Fruit fly (Drosophila melanogaster) whole organism, embryonic: ENCODE measurements around the gene shd.

Experiments
- BtbVII ChIP-seq: fragments of 200-800 bp; sonication (Bioruptor generic); optimal IDR thresholded peaks from 3 replicates; lab custom pipeline; 2017; ENCODE audit warnings: missing biosample characterization, mild to moderate bottlenecking, missing genetic modification characterization
- CG10209 ChIP-seq: fragments of 200-800 bp; sonication (Bioruptor generic); optimal IDR thresholded peaks from 3 replicates; lab custom pipeline; 2017; ENCODE audit warnings: missing biosample characterization, mild to moderate bottlenecking, missing genetic modification characterization, missing genetic modification reagents
- CG1024 ChIP-seq: fragments of 200-800 bp; sonication (Bioruptor generic); IDR thresholded peaks from 2 replicates; pipeline ENCODE4 v1.3.6; 2022; ENCODE audit warnings: missing biosample characterization, missing genetic modification characterization
- CG11398 ChIP-seq: fragments of 200-800 bp; sonication (Bioruptor generic); optimal IDR thresholded peaks from 2 replicates; lab custom pipeline; 2016; ENCODE audit warnings: missing biosample characterization, missing genetic modification characterization
- CG11695 ChIP-seq: fragments of 200-800 bp; sonication (Bioruptor generic); IDR thresholded peaks from 3 replicates; pipeline ENCODE4 v1.3.6; 2022; ENCODE audit warnings: missing biosample characterization, missing genetic modification characterization
- CG11696 ChIP-seq: fragments of 200-800 bp; sonication (Bioruptor generic); IDR thresholded peaks from 2 replicates; pipeline ENCODE4 v1.3.6; 2022; ENCODE audit warnings: missing biosample characterization, missing genetic modification characterization
- CG12744 ChIP-seq: fragments of 200-800 bp; sonication (Bioruptor generic); optimal IDR thresholded peaks from 2 replicates; lab custom pipeline; 2016; ENCODE audit warnings: missing biosample characterization, missing genetic modification characterization
- CG13624 ChIP-seq: fragments of 200-800 bp; sonication (Bioruptor generic); optimal IDR thresholded peaks from 2 replicates; lab custom pipeline; 2016; ENCODE audit warnings: missing biosample characterization, missing genetic modification characterization
- CG15696 ChIP-seq: fragments of 200-800 bp; sonication (Bioruptor generic); optimal IDR thresholded peaks from 2 replicates; lab custom pipeline; 2019; ENCODE audit warnings: missing biosample characterization, mild to moderate bottlenecking, missing genetic modification characterization, moderate library complexity
- CG17361 ChIP-seq: fragments of 200-800 bp; sonication (Bioruptor generic); IDR thresholded peaks from 3 replicates; pipeline ENCODE4 v1.3.6; 2022; ENCODE audit warnings: missing biosample characterization, missing genetic modification characterization
- CG17912 ChIP-seq: fragments of 200-800 bp; sonication (Bioruptor generic); optimal IDR thresholded peaks from 2 replicates; lab custom pipeline; 2018; ENCODE audit warnings: missing biosample characterization, mild to moderate bottlenecking, missing genetic modification characterization
- CG18476 ChIP-seq: fragments of 200-800 bp; sonication (Bioruptor generic); optimal IDR thresholded peaks from 2 replicates; lab custom pipeline; 2016; ENCODE audit warnings: missing biosample characterization, mild to moderate bottlenecking, missing genetic modification characterization
- CG18599 ChIP-seq: fragments of 200-800 bp; sonication (Bioruptor generic); optimal IDR thresholded peaks from 3 replicates; lab custom pipeline; 2017; ENCODE audit warnings: missing biosample characterization, missing genetic modification characterization, mild to moderate bottlenecking, moderate library complexity, missing genetic modification reagents
- CG2202 ChIP-seq: fragments of 200-800 bp; sonication (Bioruptor generic); optimal IDR thresholded peaks from 2 replicates; lab custom pipeline; 2018; ENCODE audit warnings: missing biosample characterization, mild to moderate bottlenecking, missing genetic modification characterization
- CG2875 ChIP-seq: fragments of 200-800 bp; sonication (Bioruptor generic); optimal IDR thresholded peaks from 2 replicates; lab custom pipeline; 2017; ENCODE audit warnings: missing biosample characterization, mild to moderate bottlenecking, missing genetic modification characterization, missing genetic modification reagents
- CG31441 ChIP-seq: fragments of 200-800 bp; sonication (Bioruptor generic); IDR thresholded peaks from 2 replicates; pipeline ENCODE4 v1.3.6; 2022; ENCODE audit warnings: missing biosample characterization, missing genetic modification characterization
- CG3995 ChIP-seq: fragments of 200-800 bp; sonication (Bioruptor generic); optimal IDR thresholded peaks from 3 replicates; lab custom pipeline; 2016; ENCODE audit warnings: missing biosample characterization, missing genetic modification characterization
- CG4360 ChIP-seq: fragments of 200-800 bp; sonication (Bioruptor generic); IDR thresholded peaks from 2 replicates; pipeline ENCODE4 v1.3.6; 2022; ENCODE audit warnings: missing biosample characterization, missing genetic modification characterization
- CG4730 ChIP-seq: fragments of 200-800 bp; sonication (Bioruptor generic); IDR thresholded peaks from 2 replicates; pipeline ENCODE4 v1.3.6; 2022; ENCODE audit warnings: missing biosample characterization, missing genetic modification characterization
- CG6683 ChIP-seq: fragments of 200-800 bp; sonication (Bioruptor generic); optimal IDR thresholded peaks from 2 replicates; lab custom pipeline; 2017; ENCODE audit warnings: missing biosample characterization, mild to moderate bottlenecking, missing genetic modification characterization, missing genetic modification reagents
- CG6791 ChIP-seq: fragments of 200-800 bp; sonication (Bioruptor generic); IDR thresholded peaks from 3 replicates; pipeline ENCODE4 v1.3.6; 2022; ENCODE audit warnings: missing biosample characterization, missing genetic modification characterization; ENCODE audit not compliant: partially characterized antibody
- CG8924 ChIP-seq: fragments of 200-800 bp; optimal IDR thresholded peaks from 3 replicates; lab custom pipeline; 2019; ENCODE audit warnings: missing biosample characterization, mild to moderate bottlenecking, missing genetic modification characterization, moderate library complexity
- CG9609 ChIP-seq: fragments of 200-800 bp; sonication (Bioruptor generic); optimal IDR thresholded peaks from 3 replicates; lab custom pipeline; 2016; ENCODE audit warnings: missing biosample characterization, missing genetic modification characterization
- CkIIα-i1 ChIP-seq: fragments of 200-800 bp; sonication (Bioruptor generic); IDR thresholded peaks from 2 replicates; pipeline ENCODE4 v1.3.6; 2022; ENCODE audit warnings: missing biosample characterization, missing genetic modification characterization
- CoRest ChIP-seq: fragments of 200-800 bp; sonication (Bioruptor generic); optimal IDR thresholded peaks from 3 replicates; lab custom pipeline; 2018; ENCODE audit warnings: missing biosample characterization, mild to moderate bottlenecking, missing genetic modification characterization, moderate library complexity
- Dref ChIP-seq: fragments of 200-800 bp; sonication (Bioruptor generic); IDR thresholded peaks from 2 replicates; pipeline ENCODE4 v1.3.6; 2022; ENCODE audit warnings: missing biosample characterization, missing genetic modification characterization
- Hr39 ChIP-seq: fragments of >200 bp; optimal IDR thresholded peaks from 2 replicates; lab custom pipeline; 2017
- Meics ChIP-seq: fragments of 200-800 bp; sonication (Bioruptor generic); optimal IDR thresholded peaks from 2 replicates; lab custom pipeline; 2017; ENCODE audit warnings: missing biosample characterization, mild to moderate bottlenecking, missing genetic modification characterization
- Mes4 ChIP-seq: fragments of 200-800 bp; sonication (Bioruptor generic); optimal IDR thresholded peaks from 2 replicates; lab custom pipeline; 2016; ENCODE audit warnings: missing biosample characterization, missing genetic modification characterization
- Mrtf ChIP-seq: fragments of 200-800 bp; sonication (Bioruptor generic); IDR thresholded peaks from 3 replicates; pipeline ENCODE4 v1.3.6; 2022; ENCODE audit warnings: missing biosample characterization, missing genetic modification characterization
- NK7.1 ChIP-seq: fragments of 200-800 bp; sonication (Bioruptor generic); optimal IDR thresholded peaks from 3 replicates; lab custom pipeline; 2016; ENCODE audit warnings: missing biosample characterization, missing genetic modification characterization
- PHDP ChIP-seq: fragments of 200-800 bp; sonication (Bioruptor generic); optimal IDR thresholded peaks from 3 replicates; lab custom pipeline; 2018; ENCODE audit warnings: missing biosample characterization, mild to moderate bottlenecking, missing genetic modification characterization, moderate library complexity
- Side ChIP-seq: fragments of 200-800 bp; sonication (Bioruptor generic); optimal IDR thresholded peaks from 2 replicates; lab custom pipeline; 2016; ENCODE audit warnings: missing biosample characterization, missing genetic modification characterization
- Trl ChIP-seq, 3 experiments: fragments of >200 bp in 2 of 3; fragments of 200-800 bp in 1 of 3; sonication (Bioruptor generic) in 1 of 3; optimal IDR thresholded peaks; 2 replicates in 1 of 3; 3 replicates in 2 of 3; lab custom pipeline; 2016 to 2017; ENCODE audit warnings: missing biosample characterization in 1 of 3, missing genetic modification characterization in 1 of 3
- Vsx1 ChIP-seq: fragments of 200-800 bp; sonication (Bioruptor generic); optimal IDR thresholded peaks from 2 replicates; lab custom pipeline; 2017; ENCODE audit warnings: missing biosample characterization, mild to moderate bottlenecking, missing genetic modification characterization, missing genetic modification reagents
- Xbp1 ChIP-seq: fragments of 200-800 bp; sonication (Bioruptor generic); optimal IDR thresholded peaks from 3 replicates; lab custom pipeline; 2016; ENCODE audit warnings: missing biosample characterization, mild to moderate bottlenecking, missing genetic modification characterization
- az2 ChIP-seq: fragments of 200-800 bp; sonication (Bioruptor generic); optimal IDR thresholded peaks from 3 replicates; lab custom pipeline; 2016; ENCODE audit warnings: missing biosample characterization, missing genetic modification characterization
- bbx ChIP-seq: fragments of 200-800 bp; sonication (Bioruptor generic); IDR thresholded peaks from 2 replicates; pipeline ENCODE4 v1.3.6; 2022; ENCODE audit warnings: missing biosample characterization, missing genetic modification characterization; ENCODE audit not compliant: partially characterized antibody
- bsh ChIP-seq, 2 experiments: fragments of 200-800 bp; sonication (Bioruptor generic); optimal IDR thresholded peaks; 2 replicates each; lab custom pipeline; 2017 to 2018; ENCODE audit warnings: mild to moderate bottlenecking in 2 of 2, missing biosample characterization in 2 of 2, missing genetic modification characterization in 2 of 2, moderate library complexity in 1 of 2
- en ChIP-seq: fragments of 200-800 bp; sonication (Bioruptor generic); optimal IDR thresholded peaks from 2 replicates; lab custom pipeline; 2016; ENCODE audit warnings: missing biosample characterization, missing genetic modification characterization
- gcm2 ChIP-seq: fragments of 200-800 bp; sonication (Bioruptor generic); optimal IDR thresholded peaks from 2 replicates; lab custom pipeline; 2016; ENCODE audit warnings: missing biosample characterization, missing genetic modification characterization
- ind ChIP-seq: fragments of 200-800 bp; sonication (Bioruptor generic); optimal IDR thresholded peaks from 3 replicates; lab custom pipeline; 2016; ENCODE audit warnings: missing biosample characterization, missing genetic modification characterization
- kah ChIP-seq: fragments of 200-800 bp; sonication (Bioruptor generic); optimal IDR thresholded peaks from 2 replicates; lab custom pipeline; 2018; ENCODE audit warnings: missing biosample characterization, mild to moderate bottlenecking, missing genetic modification characterization
- ken ChIP-seq: fragments of 200-800 bp; sonication (Bioruptor generic); IDR thresholded peaks from 3 replicates; pipeline ENCODE4 v1.3.6; 2022; ENCODE audit warnings: missing biosample characterization, missing genetic modification characterization
- pho ChIP-seq: fragments of 200-800 bp; sonication (Bioruptor generic); optimal IDR thresholded peaks from 2 replicates; lab custom pipeline; 2016; ENCODE audit warnings: missing biosample characterization, missing genetic modification characterization
- sd ChIP-seq: fragments of 200-800 bp; sonication (Bioruptor generic); optimal IDR thresholded peaks from 3 replicates; lab custom pipeline; 2018; ENCODE audit warnings: missing biosample characterization, mild to moderate bottlenecking, missing genetic modification characterization, moderate library complexity
- ssp ChIP-seq: fragments of 200-800 bp; sonication (Bioruptor generic); IDR thresholded peaks from 2 replicates; pipeline ENCODE4 v1.3.6; 2022; ENCODE audit warnings: missing biosample characterization, missing genetic modification characterization
- tll ChIP-seq, 2 experiments: fragments of 200-800 bp in 1 of 2; fragments of >200 bp in 1 of 2; sonication (Bioruptor generic) in 1 of 2; optimal IDR thresholded peaks; 2 replicates each; lab custom pipeline; 2017 to 2019; ENCODE audit warnings: missing biosample characterization in 2 of 2, missing genetic modification characterization in 2 of 2, mild to moderate bottlenecking in 1 of 2, moderate library complexity in 1 of 2
- vfl ChIP-seq: fragments of 200-800 bp; sonication (Bioruptor generic); optimal IDR thresholded peaks from 2 replicates; lab custom pipeline; 2016; ENCODE audit warnings: missing biosample characterization, missing genetic modification characterization

The shd gene

DNA sequence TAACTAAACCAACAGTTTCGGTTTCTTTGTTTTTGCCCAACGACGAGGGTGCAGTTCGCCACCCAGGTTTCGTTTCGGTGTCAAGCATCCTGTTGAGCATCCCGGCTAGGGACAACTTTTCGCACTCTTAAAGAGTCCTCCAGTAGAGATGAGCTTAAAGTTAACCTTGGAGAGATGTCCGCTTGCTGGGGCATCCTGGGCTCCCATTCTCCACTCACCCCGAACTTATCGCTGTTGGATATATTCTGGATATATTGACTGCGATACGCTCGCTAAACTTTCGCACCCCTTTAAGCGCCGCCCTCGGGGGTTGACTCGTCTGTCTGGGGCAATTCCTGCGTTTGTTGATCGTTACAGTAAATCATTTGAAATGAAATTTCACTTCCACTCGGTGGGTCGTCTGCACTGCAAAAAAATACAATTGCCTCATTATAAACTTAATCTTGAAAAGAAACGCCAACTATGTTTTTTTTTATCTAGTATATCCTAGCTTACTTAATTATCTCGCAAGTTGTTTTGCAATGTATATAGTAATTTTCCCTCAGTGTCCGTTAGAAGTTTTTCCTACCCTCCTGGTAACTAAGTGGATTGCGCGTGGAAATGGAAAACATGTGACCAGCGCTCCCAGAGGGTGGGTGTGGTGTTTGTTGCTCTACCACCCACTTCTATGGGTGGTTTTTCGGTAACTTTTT lies 47.5 kb downstream of the shd start (continued):
- TF ChIP-seq Mes4 (GFP tag; lab: Kevin White, UChicago) (peak; percentile 71), en (GFP tag; lab: Kevin White, UChicago) (peak; percentile 62), CG11398 (GFP tag; lab: Kevin White, UChicago) (peak; percentile 70), CG4360 (GFP tag; lab: Robert Waterston, UW) (peak; percentile 57; the same call in 1 of the 2 replicates), CG4730 (GFP tag; lab: Robert Waterston, UW) (peak; percentile 63; the same call in 1 of the 2 replicates), ind (GFP tag; lab: Kevin White, UChicago) (peak; percentile 71), CG8924 (tag; lab: Kevin White, UChicago) (peak; percentile 63), ken (GFP tag; lab: Robert Waterston, UW) (peak; percentile 74; the same call in 2 of the 3 replicates), CG6683 (GFP tag; lab: Kevin White, UChicago) (peak; percentile 66), CG17912 (GFP tag; lab: Kevin White, UChicago) (no peak), CG13624 (GFP tag; lab: Kevin White, UChicago) (peak; percentile 72), NK7.1 (GFP tag; lab: Kevin White, UChicago) (peak; percentile 76), tll (GFP tag; optimal IDR thresholded peaks at IDR 0.05; lab: Kevin White, UChicago) (no peak), bsh (GFP tag; optimal IDR thresholded peaks at IDR 0.05; lab: Kevin White, UChicago) (peak in 1 of 2 experiments; percentile 88), CG12744 (peak; percentile 69), Meics (GFP tag; lab: Kevin White, UChicago) (peak; percentile 83), kah (GFP tag; lab: Kevin White, UChicago) (no peak), CG10209 (peak; percentile 82), CG18599 (GFP tag; lab: Kevin White, UChicago) (peak; percentile 88), CG1024 (GFP tag; lab: Robert Waterston, UW) (peak; percentile 68; the same call in 1 of the 2 replicates), CG2202 (peak; percentile 61), gcm2 (GFP tag; lab: Kevin White, UChicago) (peak; percentile 56), CG17361 (peak; percentile 80), CkIIα-i1 (no peak), BtbVII (GFP tag; lab: Kevin White, UChicago) (peak; percentile 64), Trl (optimal IDR thresholded peaks at IDR 0.05; lab: Kevin White, UChicago) (no peak), Trl (GFP tag; optimal IDR thresholded peaks at IDR 0.05; lab: Kevin White, UChicago) (peak; percentile 82), Xbp1 (GFP tag; lab: Kevin White, UChicago) (peak; percentile 84), CG9609 (GFP tag; lab: Kevin White, UChicago) (peak; percentile 73), Dref (no peak), CG15696 (tag; lab: Kevin White, UChicago) (peak; percentile 45), pho (GFP tag; lab: Kevin White, UChicago) (peak; percentile 69), Hr39 (lab: Kevin White, UChicago) (no peak), Vsx1 (GFP tag; lab: Kevin White, UChicago) (peak; percentile 53), CG11696 (GFP tag; lab: Robert Waterston, UW) (peak; percentile 76), sd (tag; lab: Kevin White, UChicago) (peak; percentile 63), CG3995 (GFP tag; lab: Kevin White, UChicago) (no peak), az2 (peak; percentile 80), CG6791 (GFP tag; lab: Robert Waterston, UW) (no peak), Mrtf (peak; percentile 77), Side (peak; percentile 78), ssp (GFP tag; lab: Robert Waterston, UW) (peak; percentile 73), bbx (GFP tag; lab: Robert Waterston, UW) (no peak), CoRest (tag; lab: Kevin White, UChicago) (peak; percentile 81), CG18476 (GFP tag; lab: Kevin White, UChicago) (peak; percentile 60), vfl (GFP tag; lab: Kevin White, UChicago) (peak; percentile 37), CG11695 (GFP tag; lab: Robert Waterston, UW) (peak; percentile 88), PHDP (tag; lab: Kevin White, UChicago) (peak; percentile 80), CG31441 (GFP tag; lab: Robert Waterston, UW) (peak; percentile 86), CG2875 (GFP tag; lab: Kevin White, UChicago) (peak; percentile 67)
